Worm (Caenorhabditis elegans) whole organism, mixed stage, embryonic: ENCODE measurements around the gene F32F2.4.

ENCODE experiments used
- M03D4.4 ChIP-seq: sonication (generic microtip); optimal IDR thresholded peaks from 2 replicates; lab custom pipeline; 2017; ENCODE audit warnings: mild to moderate bottlenecking, missing genetic modification characterization, missing compliant biosample characterization
- bed-3 ChIP-seq: fragments of 200-800 bp; sonication (Bioruptor generic); optimal IDR thresholded peaks from 3 replicates; lab custom pipeline; 2018; ENCODE audit warnings: mild to moderate bottlenecking, missing genetic modification characterization, moderate library complexity, missing compliant biosample characterization
- blmp-1 ChIP-seq: fragments of 150-350 bp; optimal IDR thresholded peaks from 2 replicates; lab custom pipeline; 2014; ENCODE audit warnings: missing biosample characterization, missing genetic modification characterization
- ceh-39 ChIP-seq: fragments of 150-350 bp; optimal IDR thresholded peaks from 2 replicates; lab custom pipeline; 2014; ENCODE audit warnings: missing biosample characterization, missing genetic modification characterization
- ceh-43 ChIP-seq: fragments of 200-800 bp; sonication (Bioruptor generic); optimal IDR thresholded peaks from 2 replicates; lab custom pipeline; 2018; ENCODE audit warnings: mild to moderate bottlenecking, missing genetic modification characterization, moderate library complexity, missing compliant biosample characterization
- ceh-83 ChIP-seq: fragments of 200-800 bp; sonication (Bioruptor generic); optimal IDR thresholded peaks from 2 replicates; lab custom pipeline; 2018; ENCODE audit warnings: mild to moderate bottlenecking, missing genetic modification characterization, missing compliant biosample characterization
- ces-1 ChIP-seq: fragments of 150-350 bp; optimal IDR thresholded peaks from 2 replicates; lab custom pipeline; 2014; ENCODE audit warnings: missing biosample characterization, missing genetic modification reagents, missing genetic modification characterization
- cnd-1 ChIP-seq: fragments of 200-800 bp; sonication (Bioruptor generic); optimal IDR thresholded peaks from 2 replicates; lab custom pipeline; 2018; ENCODE audit warnings: mild to moderate bottlenecking, missing genetic modification characterization, missing compliant biosample characterization
- drap-1 ChIP-seq: fragments of 200-800 bp; sonication (Bioruptor generic); optimal IDR thresholded peaks from 3 replicates; lab custom pipeline; 2018; ENCODE audit warnings: mild to moderate bottlenecking, missing genetic modification characterization, missing compliant biosample characterization
- elt-1 ChIP-seq: sonication (generic microtip); optimal IDR thresholded peaks from 2 replicates; lab custom pipeline; 2017; ENCODE audit warnings: missing genetic modification characterization, mild to moderate bottlenecking, missing compliant biosample characterization, antibody characterized with exemption, moderate library complexity, borderline replicate concordance; ENCODE audit not compliant: insufficient read depth
- elt-3 ChIP-seq: fragments of 150-350 bp; optimal IDR thresholded peaks from 2 replicates; lab custom pipeline; 2014; ENCODE audit warnings: missing biosample characterization, missing genetic modification characterization
- flh-1 ChIP-seq: fragments of 200-800 bp; sonication (Bioruptor generic); optimal IDR thresholded peaks from 2 replicates; lab custom pipeline; 2018; ENCODE audit warnings: mild to moderate bottlenecking, missing genetic modification characterization, moderate library complexity, missing compliant biosample characterization
- ham-2 ChIP-seq: fragments of 200-800 bp; sonication (Bioruptor generic); optimal IDR thresholded peaks from 2 replicates; lab custom pipeline; 2018; ENCODE audit warnings: mild to moderate bottlenecking, missing genetic modification characterization, missing compliant biosample characterization
- hlh-1 ChIP-seq: fragments of 150-350 bp; optimal IDR thresholded peaks from 2 replicates; lab custom pipeline; 2014; ENCODE audit warnings: missing biosample characterization, missing genetic modification reagents, missing genetic modification characterization
- lin-13 ChIP-seq: fragments of 150-350 bp; optimal IDR thresholded peaks from 2 replicates; lab custom pipeline; 2014; ENCODE audit warnings: missing biosample characterization, missing genetic modification characterization
- lin-32 ChIP-seq: fragments of 200-800 bp; sonication (Bioruptor generic); optimal IDR thresholded peaks from 2 replicates; lab custom pipeline; 2018; ENCODE audit warnings: mild to moderate bottlenecking, missing genetic modification characterization, missing compliant biosample characterization
- lsy-2 ChIP-seq: fragments of 150-350 bp; optimal IDR thresholded peaks from 2 replicates; lab custom pipeline; 2014; ENCODE audit warnings: missing biosample characterization, missing genetic modification characterization
- mab-5 ChIP-seq: fragments of 150-350 bp; optimal IDR thresholded peaks from 2 replicates; lab custom pipeline; 2014; ENCODE audit warnings: missing biosample characterization, missing genetic modification characterization
- mep-1 ChIP-seq: fragments of 150-350 bp; optimal IDR thresholded peaks from 2 replicates; lab custom pipeline; 2017; ENCODE audit warnings: missing biosample characterization, missing genetic modification reagents, missing genetic modification characterization, inconsistent platforms
- mls-2 ChIP-seq: sonication (generic microtip); optimal IDR thresholded peaks from 2 replicates; lab custom pipeline; 2016; ENCODE audit warnings: mild to moderate bottlenecking, missing genetic modification characterization, moderate library complexity, missing compliant biosample characterization
- nhr-12 ChIP-seq: fragments of 150-350 bp; optimal IDR thresholded peaks from 2 replicates; lab custom pipeline; 2014; ENCODE audit warnings: missing biosample characterization, missing genetic modification characterization
- nhr-2 ChIP-seq: fragments of 150-350 bp; optimal IDR thresholded peaks from 2 replicates; lab custom pipeline; 2014; ENCODE audit warnings: missing biosample characterization, missing genetic modification characterization
- nhr-237 ChIP-seq: fragments of 150-350 bp; optimal IDR thresholded peaks from 2 replicates; lab custom pipeline; 2014; ENCODE audit warnings: missing biosample characterization, missing genetic modification characterization
- nhr-28 ChIP-seq: fragments of 150-350 bp; optimal IDR thresholded peaks from 2 replicates; lab custom pipeline; 2014; ENCODE audit warnings: missing biosample characterization, missing genetic modification characterization
- nhr-76 ChIP-seq: sonication (generic microtip); optimal IDR thresholded peaks from 2 replicates; lab custom pipeline; 2017; ENCODE audit warnings: missing biosample characterization, missing genetic modification characterization
- pha-4 ChIP-seq: fragments of 150-350 bp; optimal IDR thresholded peaks from 2 replicates; lab custom pipeline; 2018; ENCODE audit warnings: missing biosample characterization, missing genetic modification reagents, missing genetic modification characterization
- sem-2 ChIP-seq: fragments of 200-800 bp; sonication (Bioruptor generic); optimal IDR thresholded peaks from 2 replicates; lab custom pipeline; 2018; ENCODE audit warnings: mild to moderate bottlenecking, missing genetic modification characterization, missing compliant biosample characterization
- snpc-4 ChIP-seq: fragments of 150-350 bp; optimal IDR thresholded peaks from 2 replicates; lab custom pipeline; 2014; ENCODE audit warnings: missing biosample characterization, missing genetic modification characterization
- tbx-8 ChIP-seq: fragments of 200-800 bp; sonication (Bioruptor generic); optimal IDR thresholded peaks from 2 replicates; lab custom pipeline; 2018; ENCODE audit warnings: mild to moderate bottlenecking, missing genetic modification characterization, moderate library complexity, missing compliant biosample characterization
- unc-120 ChIP-seq: sonication (generic microtip); optimal IDR thresholded peaks from 2 replicates; lab custom pipeline; 2017; ENCODE audit warnings: missing genetic modification characterization, missing compliant biosample characterization; ENCODE audit not compliant: poor library complexity, severe bottlenecking
- unc-39 ChIP-seq: fragments of 150-350 bp; optimal IDR thresholded peaks from 2 replicates; lab custom pipeline; 2014; ENCODE audit warnings: missing biosample characterization, missing genetic modification characterization
- unc-62 ChIP-seq: fragments of 150-350 bp; optimal IDR thresholded peaks from 2 replicates; lab custom pipeline; 2014; ENCODE audit warnings: missing biosample characterization, missing genetic modification reagents, missing genetic modification characterization
- zip-8 ChIP-seq: fragments of 150-350 bp; optimal IDR thresholded peaks from 2 replicates; lab custom pipeline; 2014; ENCODE audit warnings: missing biosample characterization, missing genetic modification characterization

The F32F2.4 gene

DNA sequence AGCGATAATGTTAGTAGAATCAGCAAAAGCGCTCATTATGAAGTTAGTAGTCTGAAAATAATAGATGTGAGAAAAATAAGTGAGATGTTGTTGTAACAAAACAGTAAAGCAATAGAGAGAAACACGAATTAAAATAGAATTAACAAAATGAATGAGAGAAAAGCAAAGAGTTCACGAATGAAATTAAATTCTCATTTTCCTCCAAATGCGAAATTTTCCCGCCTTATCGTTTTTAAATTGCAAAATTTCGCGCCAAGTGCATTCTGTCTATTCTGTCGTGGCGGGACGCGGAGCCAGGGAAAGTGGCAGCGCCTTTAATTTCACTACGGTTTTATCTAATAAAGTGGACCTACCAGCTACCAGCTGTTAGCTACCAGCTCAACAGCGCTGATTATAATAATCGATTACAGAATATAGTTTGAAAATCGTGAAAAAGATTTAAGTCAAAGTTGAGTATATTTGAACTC lies 36.2 kb downstream of the F32F2.4 start, which contains the start of gene nasp-2:
TSS of gene nasp-2 (minus strand) at position 51 of the 467 bp plus-strand sequence.
- no peak for TF ChIP-seq drap-1 (GFP tag; lab: Kevin White, UChicago)
- TF ChIP-seq sem-2 (GFP tag; lab: Kevin White, UChicago) = no peak
- no peak for TF ChIP-seq snpc-4 (tag; lab: Kevin White, UChicago)
- TF ChIP-seq tbx-8 = no peak
- no peak for TF ChIP-seq unc-39 (tag; lab: Kevin White, UChicago)
- no peak for TF ChIP-seq ham-2
- no peak for TF ChIP-seq blmp-1 (tag; lab: Kevin White, UChicago)
- TF ChIP-seq zip-8 (tag; lab: Kevin White, UChicago) = no peak
- TF ChIP-seq elt-3 (tag; lab: Kevin White, UChicago) = no peak
- no peak for TF ChIP-seq ceh-43 (GFP tag; lab: Kevin White, UChicago)
- no peak for TF ChIP-seq mep-1 (tag; lab: Kevin White, UChicago)
- no peak for TF ChIP-seq nhr-76 (tag; lab: Kevin White, UChicago)
- TF ChIP-seq ces-1 (GFP tag; lab: Kevin White, UChicago) = no peak
- no peak for TF ChIP-seq nhr-28 (tag; lab: Kevin White, UChicago)
- TF ChIP-seq nhr-237 = no peak
- TF ChIP-seq unc-62 (GFP tag; lab: Kevin White, UChicago) = no peak

DNA sequence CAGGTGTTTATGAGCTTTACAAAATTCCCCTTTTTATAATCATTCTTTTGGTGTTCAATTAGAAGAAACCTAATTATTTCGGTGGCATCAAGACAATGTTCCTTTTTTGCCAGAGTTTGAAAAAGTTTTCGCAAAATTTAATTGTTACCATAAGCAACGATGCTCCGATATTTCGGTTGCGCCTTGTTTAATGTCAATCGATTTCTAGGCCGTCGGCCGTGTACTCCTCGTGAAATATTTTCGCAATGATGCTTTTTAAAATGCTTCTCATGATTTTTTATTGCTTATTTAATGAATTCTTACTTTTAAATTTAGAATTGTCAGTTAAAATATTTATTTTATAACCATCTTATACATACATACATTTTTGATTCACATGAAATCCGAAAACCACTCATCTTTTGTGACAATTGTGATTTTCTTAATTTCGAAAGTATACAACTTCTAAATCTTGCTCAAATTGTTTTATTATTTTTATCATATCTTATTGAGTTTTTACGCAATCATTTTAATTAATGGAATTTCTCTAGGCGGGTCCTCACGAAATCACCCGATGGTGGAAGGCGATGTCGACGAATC lies 37.1 kb downstream of the F32F2.4 start, which contains the start of gene C50B6.3:
TSS of gene C50B6.3 (plus strand) at position 529 of the 579 bp plus-strand sequence.
- TF ChIP-seq hlh-1 (tag; lab: Kevin White, UChicago) (no peak), tbx-8 (no peak), zip-8 (tag; lab: Kevin White, UChicago) (no peak), nhr-2 (tag; lab: Kevin White, UChicago) (no peak), lin-13 (tag; lab: Kevin White, UChicago) (peak; percentile 25), M03D4.4 (tag; lab: Kevin White, UChicago) (no peak), ceh-39 (tag; lab: Kevin White, UChicago) (peak; percentile 31), sem-2 (GFP tag; lab: Kevin White, UChicago) (no peak), nhr-237 (no peak), snpc-4 (tag; lab: Kevin White, UChicago) (no peak), pha-4 (peak; percentile 17), elt-1 (no peak), mep-1 (tag; lab: Kevin White, UChicago) (peak; percentile 57), cnd-1 (tag; lab: Kevin White, UChicago) (no peak), blmp-1 (tag; lab: Kevin White, UChicago) (no peak), lsy-2 (tag; lab: Kevin White, UChicago) (peak; percentile 62), unc-120 (tag; lab: Kevin White, UChicago) (no peak)

DNA sequence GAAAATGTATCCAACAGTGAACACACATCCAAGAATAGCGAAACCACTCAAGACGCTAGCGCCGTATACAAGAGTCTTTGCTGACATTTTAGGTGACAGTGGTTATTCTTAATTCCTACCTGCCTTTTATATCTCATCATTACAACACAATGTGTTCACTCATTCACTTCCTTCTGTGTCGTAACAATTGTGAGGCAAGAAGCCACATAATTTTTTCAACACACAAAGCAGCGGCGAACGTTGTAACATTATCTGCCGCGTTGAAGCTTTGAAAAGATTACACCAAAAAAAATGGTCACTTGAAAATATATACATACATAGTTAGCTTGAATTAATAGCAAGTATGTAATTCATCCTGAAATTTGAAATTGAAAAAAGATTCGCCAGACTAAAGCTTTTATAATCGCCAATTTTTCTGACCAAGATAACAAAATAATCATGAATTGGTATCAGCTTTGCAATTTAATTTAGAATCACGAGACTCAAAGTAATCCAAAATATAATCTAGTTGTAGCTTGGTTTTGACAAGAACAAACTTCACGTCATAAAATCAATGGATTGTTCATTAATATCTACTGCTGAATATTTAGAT lies 41.9 kb downstream of the F32F2.4 start, which contains the start of the genes col-161 and srh-18:
TSS of gene col-161 (minus strand) at position 101 of the 592 bp plus-strand sequence.
TSS of gene srh-18 (plus strand) at position 542 of the 592 bp plus-strand sequence.
- no peak for TF ChIP-seq lsy-2 (tag; lab: Kevin White, UChicago)
- TF ChIP-seq nhr-28 (tag; lab: Kevin White, UChicago) = no peak
- no peak for TF ChIP-seq nhr-76 (tag; lab: Kevin White, UChicago)
- no peak for TF ChIP-seq pha-4
- TF ChIP-seq ceh-83 (GFP tag; lab: Kevin White, UChicago) = no peak
- no peak for TF ChIP-seq snpc-4 (tag; lab: Kevin White, UChicago)
- TF ChIP-seq elt-3 (tag; lab: Kevin White, UChicago) = no peak
- TF ChIP-seq blmp-1 (tag; lab: Kevin White, UChicago) = no peak
- TF ChIP-seq ces-1 (GFP tag; lab: Kevin White, UChicago) = no peak
- no peak for TF ChIP-seq tbx-8
- TF ChIP-seq unc-120 (tag; lab: Kevin White, UChicago) = no peak
- no peak for TF ChIP-seq nhr-12 (tag; lab: Kevin White, UChicago)
- TF ChIP-seq ham-2 = no peak
- no peak for TF ChIP-seq ceh-39 (tag; lab: Kevin White, UChicago)
- TF ChIP-seq nhr-2 (tag; lab: Kevin White, UChicago) = no peak

DNA sequence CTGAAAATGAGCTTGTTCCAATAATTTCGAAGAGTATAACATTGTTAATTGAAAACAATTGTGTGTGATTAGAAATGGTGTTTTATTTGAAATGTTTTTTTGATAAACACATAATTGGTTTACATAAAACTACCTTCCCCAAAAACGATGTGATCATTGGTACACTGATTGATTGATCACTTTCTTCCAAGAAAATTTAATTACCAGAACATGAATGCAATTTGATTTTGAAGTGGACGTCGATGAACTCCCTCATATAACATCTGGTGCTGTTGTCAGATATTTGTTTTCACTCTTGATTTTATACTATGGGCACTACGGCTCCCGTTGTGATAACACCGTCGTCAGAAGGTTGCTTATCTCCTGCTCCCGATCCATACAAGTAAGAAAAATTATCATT lies 44.6 kb downstream of the F32F2.4 start, which contains the start of gene srh-15:
TSS of gene srh-15 (plus strand) at position 301 of the 400 bp plus-strand sequence.
- no peak for TF ChIP-seq lsy-2 (tag; lab: Kevin White, UChicago)
- no peak for TF ChIP-seq ceh-83 (GFP tag; lab: Kevin White, UChicago)
- TF ChIP-seq zip-8 (tag; lab: Kevin White, UChicago) = no peak
- TF ChIP-seq cnd-1 (tag; lab: Kevin White, UChicago) = no peak
- no peak for TF ChIP-seq mab-5 (tag; lab: Kevin White, UChicago)
- TF ChIP-seq tbx-8 = no peak
- TF ChIP-seq mls-2 (tag; lab: Kevin White, UChicago) = no peak
- TF ChIP-seq nhr-2 (tag; lab: Kevin White, UChicago) = no peak
- TF ChIP-seq nhr-12 (tag; lab: Kevin White, UChicago) = no peak
- TF ChIP-seq bed-3 (GFP tag; lab: Kevin White, UChicago) = no peak
- no peak for TF ChIP-seq blmp-1 (tag; lab: Kevin White, UChicago)
- TF ChIP-seq mep-1 (tag; lab: Kevin White, UChicago) = no peak
- TF ChIP-seq drap-1 (GFP tag; lab: Kevin White, UChicago) = no peak
- TF ChIP-seq pha-4 = no peak
- no peak for TF ChIP-seq flh-1
- no peak for TF ChIP-seq nhr-237
- no peak for TF ChIP-seq lin-32 (GFP tag; lab: Kevin White, UChicago)
